Worm (Caenorhabditis elegans) whole organism, young adult: ENCODE measurements around the gene otub-3.
"Not testable (repeated sequence)": the region's sequence is repeated elsewhere in the genome, so short reads cannot be mapped to it uniquely, and the experiment has no call there.

Experiments used
- B0019.2 ChIP-seq: fragments of 200-800 bp; sonication (Bioruptor generic); conservative IDR thresholded peaks from 2 replicates; pipeline ENCODE4 v1.3.6; 2022; ENCODE audit warnings: missing genetic modification reagents, missing genetic modification characterization, missing compliant biosample characterization
- B0035.1 ChIP-seq: sonication (generic microtip); optimal IDR thresholded peaks from 2 replicates; lab custom pipeline; 2016; ENCODE audit warnings: missing genetic modification characterization, mild to moderate bottlenecking, missing compliant biosample characterization, missing genotype, missing genetic modification reagents
- B0261.1 ChIP-seq: sonication (generic microtip); optimal IDR thresholded peaks from 2 replicates; lab custom pipeline; 2016; ENCODE audit warnings: mild to moderate bottlenecking, missing genetic modification characterization, moderate library complexity, missing compliant biosample characterization
- F22D6.2 ChIP-seq: sonication (generic microtip); optimal IDR thresholded peaks from 2 replicates; lab custom pipeline; 2016; ENCODE audit warnings: mild to moderate bottlenecking, missing genetic modification characterization, missing compliant biosample characterization
- Y67H2A.10 ChIP-seq: fragments of 200-800 bp; sonication (Bioruptor generic); conservative IDR thresholded peaks from 2 replicates; pipeline ENCODE4 v1.3.6; 2022; ENCODE audit warnings: missing genetic modification reagents, missing genetic modification characterization, missing compliant biosample characterization
- Y95B8A.8 ChIP-seq: fragments of 200-800 bp; sonication (Bioruptor generic); IDR thresholded peaks from 2 replicates; pipeline ENCODE4 v1.3.6; 2022; ENCODE audit warnings: missing genetic modification reagents, missing genetic modification characterization, missing compliant biosample characterization
- aptf-2 ChIP-seq: fragments of 200-800 bp; sonication (Bioruptor generic); conservative IDR thresholded peaks from 2 replicates; pipeline ENCODE4 v1.3.6; 2022; ENCODE audit warnings: missing genetic modification reagents, missing genetic modification characterization, missing compliant biosample characterization
- athp-1 ChIP-seq: sonication (generic microtip); optimal IDR thresholded peaks from 2 replicates; lab custom pipeline; 2017; ENCODE audit warnings: mild to moderate bottlenecking, missing genetic modification characterization, missing compliant biosample characterization
- attf-3 ChIP-seq: fragments of 200-800 bp; sonication (Bioruptor generic); conservative IDR thresholded peaks from 2 replicates; pipeline ENCODE4 v1.3.6; 2022; ENCODE audit warnings: missing genetic modification reagents, missing genetic modification characterization, missing compliant biosample characterization
- ceh-40 ChIP-seq: fragments of 200-800 bp; sonication (Bioruptor generic); IDR thresholded peaks from 2 replicates; pipeline ENCODE4 v1.3.6; 2022; ENCODE audit warnings: missing genetic modification characterization, missing compliant biosample characterization
- ceh-58 ChIP-seq: fragments of 200-800 bp; sonication (Bioruptor generic); IDR thresholded peaks from 2 replicates; pipeline ENCODE4 v1.3.6; 2022; ENCODE audit warnings: missing genetic modification characterization, missing compliant biosample characterization
- ceh-79 ChIP-seq: sonication (generic microtip); optimal IDR thresholded peaks from 2 replicates; lab custom pipeline; 2017; ENCODE audit warnings: mild to moderate bottlenecking, missing genetic modification characterization, missing compliant biosample characterization
- ceh-91 ChIP-seq: fragments of 200-800 bp; sonication (Bioruptor generic); IDR thresholded peaks from 2 replicates; pipeline ENCODE4 v1.3.6; 2022; ENCODE audit warnings: missing genetic modification reagents, missing genetic modification characterization, missing compliant biosample characterization
- dox-1 ChIP-seq: fragments of 200-800 bp; sonication (Bioruptor generic); IDR thresholded peaks from 2 replicates; pipeline ENCODE4 v1.3.6; 2022; ENCODE audit warnings: missing genetic modification reagents, missing genetic modification characterization, missing compliant biosample characterization
- dpl-1 ChIP-seq: fragments of 150-350 bp; optimal IDR thresholded peaks from 2 replicates; lab custom pipeline; 2014; ENCODE audit warnings: missing biosample characterization, missing genetic modification reagents, missing genetic modification characterization
- fkh-3 ChIP-seq: sonication (generic microtip); optimal IDR thresholded peaks from 2 replicates; lab custom pipeline; 2016; ENCODE audit warnings: mild to moderate bottlenecking, missing genetic modification characterization, missing compliant biosample characterization
- him-1 ChIP-seq: sonication (generic microtip); optimal IDR thresholded peaks from 2 replicates; lab custom pipeline; 2016; ENCODE audit warnings: missing genotype, missing genetic modification reagents, missing genetic modification characterization, missing compliant biosample characterization
- lin-26 ChIP-seq: fragments of 200-800 bp; sonication (Bioruptor generic); IDR thresholded peaks from 2 replicates; pipeline ENCODE4 v1.3.6; 2022; ENCODE audit warnings: missing genetic modification reagents, missing genetic modification characterization, missing compliant biosample characterization
- lin-54 ChIP-seq: fragments of 200-800 bp; sonication (Bioruptor generic); optimal IDR thresholded peaks from 2 replicates; lab custom pipeline; 2018; ENCODE audit warnings: mild to moderate bottlenecking, missing genetic modification characterization, missing compliant biosample characterization
- lsy-27 ChIP-seq: sonication (generic microtip); optimal IDR thresholded peaks from 2 replicates; lab custom pipeline; 2017; ENCODE audit warnings: missing genetic modification characterization, mild to moderate bottlenecking, missing compliant biosample characterization, antibody characterized with exemption, missing genotype, borderline replicate concordance; ENCODE audit not compliant: insufficient read depth
- mel-28 ChIP-seq: sonication (generic microtip); optimal IDR thresholded peaks from 2 replicates; lab custom pipeline; 2016; ENCODE audit warnings: borderline replicate concordance, mild to moderate bottlenecking, missing genetic modification characterization, missing compliant biosample characterization
- mes-4 ChIP-seq: sonication (generic microtip); optimal IDR thresholded peaks from 2 replicates; lab custom pipeline; 2016; ENCODE audit warnings: missing genotype, missing genetic modification characterization, missing compliant biosample characterization
- mxl-1 ChIP-seq: sonication (generic microtip); optimal IDR thresholded peaks from 2 replicates; lab custom pipeline; 2016; ENCODE audit warnings: missing genetic modification characterization, missing compliant biosample characterization
- nfya-1 ChIP-seq: sonication (generic microtip); optimal IDR thresholded peaks from 2 replicates; lab custom pipeline; 2017; ENCODE audit warnings: antibody characterized with exemption, missing compliant biosample characterization, missing genetic modification characterization, borderline replicate concordance; ENCODE audit not compliant: insufficient read depth
- nfya-2 ChIP-seq: fragments of 200-800 bp; sonication (Bioruptor generic); IDR thresholded peaks from 2 replicates; pipeline ENCODE4 v1.3.6; 2022; ENCODE audit warnings: missing genetic modification reagents, missing genetic modification characterization, missing compliant biosample characterization
- nfyb-1 ChIP-seq: fragments of 200-800 bp; sonication (Bioruptor generic); IDR thresholded peaks from 2 replicates; pipeline ENCODE4 v1.3.6; 2022; ENCODE audit warnings: missing genetic modification reagents, missing genetic modification characterization, missing compliant biosample characterization
- nhr-120 ChIP-seq: fragments of 200-800 bp; sonication (Bioruptor generic); IDR thresholded peaks from 2 replicates; pipeline ENCODE4 v1.3.6; 2022; ENCODE audit warnings: missing genetic modification characterization, missing compliant biosample characterization
- nhr-27 ChIP-seq: fragments of 200-800 bp; sonication (Bioruptor generic); optimal IDR thresholded peaks from 2 replicates; lab custom pipeline; 2018; ENCODE audit warnings: mild to moderate bottlenecking, missing genetic modification characterization, moderate library complexity, missing compliant biosample characterization
- nhr-90 ChIP-seq: sonication (generic microtip); optimal IDR thresholded peaks from 2 replicates; lab custom pipeline; 2016; ENCODE audit warnings: missing genotype, mild to moderate bottlenecking, missing genetic modification characterization, missing compliant biosample characterization
- rec-8 ChIP-seq, 2 experiments: sonication (generic microtip); optimal IDR thresholded peaks; 2 replicates each; lab custom pipeline; 2016; ENCODE audit warnings: mild to moderate bottlenecking in 2 of 2, missing genetic modification characterization in 2 of 2, missing genetic modification reagents in 2 of 2, missing genotype in 2 of 2, missing biosample characterization in 1 of 2, missing compliant biosample characterization in 1 of 2, moderate library complexity in 1 of 2
- sdz-38 ChIP-seq: sonication (generic microtip); optimal IDR thresholded peaks from 2 replicates; lab custom pipeline; 2016; ENCODE audit warnings: missing genotype, missing genetic modification characterization, missing compliant biosample characterization
- sea-2 ChIP-seq: fragments of 200-800 bp; sonication (Bioruptor generic); IDR thresholded peaks from 2 replicates; pipeline ENCODE4 v1.3.6; 2022; ENCODE audit warnings: missing genetic modification characterization, missing compliant biosample characterization
- zim-3 ChIP-seq: sonication (generic microtip); optimal IDR thresholded peaks from 2 replicates; lab custom pipeline; 2017; ENCODE audit warnings: mild to moderate bottlenecking, missing genetic modification characterization, moderate library complexity, missing compliant biosample characterization
- ztf-22 ChIP-seq: fragments of 200-800 bp; sonication (Bioruptor generic); optimal IDR thresholded peaks from 2 replicates; lab custom pipeline; 2018; ENCODE audit warnings: mild to moderate bottlenecking, missing genetic modification characterization, moderate library complexity, missing compliant biosample characterization
- ztf-28 ChIP-seq: fragments of 200-800 bp; sonication (Bioruptor generic); IDR thresholded peaks from 2 replicates; pipeline ENCODE4 v1.3.6; 2022; ENCODE audit warnings: missing genetic modification reagents, missing genetic modification characterization, missing compliant biosample characterization

otub-3 gene

ce11 chrIV:8708046-8708445 is 19.9 kb upstream of the otub-3 start:
- no peak for TF ChIP-seq rec-8 (tag; optimal IDR thresholded peaks at IDR 0.05; lab: Kevin White, UChicago)
- no peak for TF ChIP-seq lin-26 (GFP tag; lab: Robert Waterston, UW)
- TF ChIP-seq B0261.1 (tag; lab: Kevin White, UChicago) = no peak
- TF ChIP-seq B0035.1 (tag; lab: Kevin White, UChicago) = no peak
- no peak for TF ChIP-seq mxl-1
- TF ChIP-seq ceh-58 (GFP tag; lab: Robert Waterston, UW) = no peak

ce11 chrIV:8715032-8715431 is 12.9 kb upstream of the otub-3 start, which contains the start of the genes parg-2 and ipla-5:
Gene parg-2 (minus strand): TSS chrIV:8715132.
Gene ipla-5 (plus strand): TSS chrIV:8715247.
- TF ChIP-seq Y67H2A.10; zim-3 (tag; lab: Kevin White, UChicago); lsy-27: not testable (repeated sequence)
- TF ChIP-seq, all 124 proteins: peak for 0; not testable (repeated sequence) for 124

- TF ChIP-seq mel-28 (tag; lab: Kevin White, UChicago) (no peak), F22D6.2 (tag; lab: Kevin White, UChicago) (no peak), nfyb-1 (GFP tag; lab: Robert Waterston, UW) (no peak), ceh-58 (GFP tag; lab: Robert Waterston, UW) (no peak), aptf-2 (GFP tag; lab: Robert Waterston, UW) (no peak), nfya-2 (GFP tag; lab: Robert Waterston, UW) (no peak), nfya-1 (tag; lab: Kevin White, UChicago) (no peak), athp-1 (no peak), ceh-40 (GFP tag; lab: Robert Waterston, UW) (no peak), dpl-1 (no peak), dox-1 (GFP tag; lab: Robert Waterston, UW) (no peak), ztf-22 (GFP tag; lab: Kevin White, UChicago) (no peak), nhr-120 (GFP tag; lab: Robert Waterston, UW) (no peak), ztf-28 (GFP tag; lab: Robert Waterston, UW) (no peak), Y67H2A.10 (no peak), mes-4 (tag; lab: Kevin White, UChicago) (no peak), Y95B8A.8 (GFP tag; lab: Robert Waterston, UW) (no peak)
- TF ChIP-seq, all 124 proteins: peak for 0
These were observed 9.8 kb upstream of the otub-3 start, which contains the start of gene H23L24.1 for ce11 chrIV:8718153-8718552. Gene H23L24.1 (plus strand): TSS chrIV:8718453.

ce11 chrIV:8722801-8723200 is 5.2 kb upstream of the otub-3 start:
- TF ChIP-seq ceh-79 (tag; lab: Kevin White, UChicago) (no peak), fkh-3 (tag; lab: Kevin White, UChicago) (no peak), lin-54 (GFP tag; lab: Kevin White, UChicago) (no peak), attf-3 (no peak), nhr-90 (tag; lab: Kevin White, UChicago) (no peak), sea-2 (GFP tag; lab: Robert Waterston, UW) (no peak), nfya-1 (tag; lab: Kevin White, UChicago) (no peak), dox-1 (GFP tag; lab: Robert Waterston, UW) (no peak), ceh-91 (GFP tag; lab: Robert Waterston, UW) (no peak), sdz-38 (no peak), B0019.2 (GFP tag; lab: Robert Waterston, UW) (no peak), nhr-27 (tag; lab: Kevin White, UChicago) (no peak), him-1 (tag; lab: Kevin White, UChicago) (no peak)
